Fruit fly (Drosophila melanogaster) whole organism, embryonic: ENCODE results near the gene CG10513.
A peak's percentile ranks its signal among the peaks of the same experiment; 100 is the strongest.

Experiments used
- CG10274 ChIP-seq: fragments of 200-800 bp; sonication (Bioruptor generic); optimal IDR thresholded peaks from 3 replicates; lab custom pipeline; 2017; ENCODE audit warnings: missing biosample characterization, mild to moderate bottlenecking, missing genetic modification characterization
- CG11085 ChIP-seq: fragments of 200-800 bp; sonication (Bioruptor generic); IDR thresholded peaks from 2 replicates; pipeline ENCODE4 v1.3.6; 2022; ENCODE audit warnings: missing biosample characterization, missing genetic modification characterization
- CG11093 ChIP-seq: fragments of 200-800 bp; sonication (Bioruptor generic); IDR thresholded peaks from 3 replicates; pipeline ENCODE4 v1.3.6; 2022; ENCODE audit warnings: missing biosample characterization, missing genetic modification characterization
- CG11504 ChIP-seq: fragments of 200-800 bp; sonication (Bioruptor generic); optimal IDR thresholded peaks from 3 replicates; lab custom pipeline; 2019; ENCODE audit warnings: missing biosample characterization, mild to moderate bottlenecking, missing genetic modification characterization, moderate library complexity
- CG12219 ChIP-seq: fragments of 200-800 bp; sonication (Bioruptor generic); optimal IDR thresholded peaks from 3 replicates; lab custom pipeline; 2018; ENCODE audit warnings: missing biosample characterization, mild to moderate bottlenecking, missing genetic modification characterization
- CG12769 ChIP-seq: fragments of 200-800 bp; sonication (Bioruptor generic); optimal IDR thresholded peaks from 2 replicates; lab custom pipeline; 2019; ENCODE audit warnings: missing biosample characterization, mild to moderate bottlenecking, missing genetic modification characterization, moderate library complexity
- CG12942 ChIP-seq: fragments of 200-800 bp; sonication (Bioruptor generic); optimal IDR thresholded peaks from 3 replicates; lab custom pipeline; 2016; ENCODE audit warnings: missing biosample characterization, missing genetic modification characterization
- CG14050 ChIP-seq: fragments of 200-800 bp; sonication (Bioruptor generic); IDR thresholded peaks from 3 replicates; pipeline ENCODE4 v1.3.6; 2022; ENCODE audit warnings: missing biosample characterization, missing genetic modification characterization
- CG15514 ChIP-seq: fragments of 200-800 bp; sonication (Bioruptor generic); optimal IDR thresholded peaks from 3 replicates; lab custom pipeline; 2017; ENCODE audit warnings: missing biosample characterization, missing genetic modification characterization, mild to moderate bottlenecking, moderate library complexity, missing genetic modification reagents
- CG17359 ChIP-seq: fragments of 200-800 bp; sonication (Bioruptor generic); optimal IDR thresholded peaks from 3 replicates; lab custom pipeline; 2018; ENCODE audit warnings: missing biosample characterization, mild to moderate bottlenecking, missing genetic modification characterization, moderate library complexity
- CG2116 ChIP-seq: fragments of 200-800 bp; sonication (Bioruptor generic); optimal IDR thresholded peaks from 3 replicates; lab custom pipeline; 2018; ENCODE audit warnings: missing biosample characterization, mild to moderate bottlenecking, missing genetic modification characterization
- CG2202 ChIP-seq: fragments of 200-800 bp; sonication (Bioruptor generic); optimal IDR thresholded peaks from 2 replicates; lab custom pipeline; 2018; ENCODE audit warnings: missing biosample characterization, mild to moderate bottlenecking, missing genetic modification characterization
- CG4707 ChIP-seq: fragments of 200-800 bp; sonication (Bioruptor generic); optimal IDR thresholded peaks from 2 replicates; lab custom pipeline; 2018; ENCODE audit warnings: missing biosample characterization, mild to moderate bottlenecking, missing genetic modification characterization, moderate library complexity
- CG7271 ChIP-seq: fragments of 200-800 bp; sonication (Bioruptor generic); optimal IDR thresholded peaks from 2 replicates; lab custom pipeline; 2018; ENCODE audit warnings: missing biosample characterization, mild to moderate bottlenecking, missing genetic modification characterization, moderate library complexity
- Dll ChIP-seq: fragments of 200-800 bp; sonication (Bioruptor generic); IDR thresholded peaks from 4 replicates; pipeline ENCODE4 v1.3.6; 2022; ENCODE audit warnings: missing biosample characterization, missing genetic modification characterization; ENCODE audit not compliant: partially characterized antibody
- Doc2 ChIP-seq: fragments of 200-800 bp; sonication (Bioruptor generic); IDR thresholded peaks from 2 replicates; pipeline ENCODE4 v1.3.6; 2022; ENCODE audit warnings: missing biosample characterization, missing genetic modification characterization
- Doc3 ChIP-seq: fragments of 200-800 bp; sonication (Bioruptor generic); IDR thresholded peaks from 3 replicates; pipeline ENCODE4 v1.3.6; 2022; ENCODE audit warnings: missing biosample characterization, missing genetic modification characterization; ENCODE audit not compliant: partially characterized antibody
- HLH3B ChIP-seq: fragments of 200-800 bp; sonication (Bioruptor generic); IDR thresholded peaks from 2 replicates; pipeline ENCODE4 v1.3.6; 2022; ENCODE audit warnings: missing biosample characterization, missing genetic modification characterization
- Hand ChIP-seq: fragments of 200-800 bp; sonication (Bioruptor generic); optimal IDR thresholded peaks from 2 replicates; lab custom pipeline; 2017; ENCODE audit warnings: mild to moderate bottlenecking, missing biosample characterization, missing genetic modification reagents, missing genetic modification characterization
- Myb ChIP-seq: fragments of 200-800 bp; sonication (Bioruptor generic); optimal IDR thresholded peaks from 2 replicates; lab custom pipeline; 2016; ENCODE audit warnings: missing biosample characterization, missing genetic modification characterization
- NC2α ChIP-seq: fragments of 200-800 bp; sonication (Bioruptor generic); optimal IDR thresholded peaks from 2 replicates; lab custom pipeline; 2016; ENCODE audit warnings: missing biosample characterization, missing genetic modification characterization
- Nf-YA ChIP-seq: fragments of 200-800 bp; sonication (Bioruptor generic); IDR thresholded peaks from 2 replicates; pipeline ENCODE4 v1.3.6; 2022; ENCODE audit warnings: missing biosample characterization, missing genetic modification characterization
- Rx ChIP-seq: fragments of 200-800 bp; sonication (Bioruptor generic); IDR thresholded peaks from 2 replicates; pipeline ENCODE4 v1.3.6; 2022; ENCODE audit warnings: missing biosample characterization, missing genetic modification characterization
- Six4 ChIP-seq: fragments of 200-800 bp; sonication (Bioruptor generic); optimal IDR thresholded peaks from 2 replicates; lab custom pipeline; 2016; ENCODE audit warnings: missing biosample characterization, missing genetic modification characterization
- TFAM ChIP-seq: fragments of 200-800 bp; sonication (Bioruptor generic); optimal IDR thresholded peaks from 2 replicates; lab custom pipeline; 2017; ENCODE audit warnings: missing biosample characterization, missing genetic modification characterization, inconsistent platforms
- Xbp1 ChIP-seq: fragments of 200-800 bp; sonication (Bioruptor generic); optimal IDR thresholded peaks from 3 replicates; lab custom pipeline; 2016; ENCODE audit warnings: missing biosample characterization, mild to moderate bottlenecking, missing genetic modification characterization
- amos ChIP-seq: fragments of 200-800 bp; sonication (Bioruptor generic); IDR thresholded peaks from 2 replicates; pipeline ENCODE4 v1.3.6; 2022; ENCODE audit warnings: missing biosample characterization, missing genetic modification characterization; ENCODE audit not compliant: partially characterized antibody
- ase ChIP-seq: fragments of 200-800 bp; sonication (Bioruptor generic); IDR thresholded peaks from 3 replicates; pipeline ENCODE4 v1.3.6; 2022; ENCODE audit warnings: missing biosample characterization, missing genetic modification characterization
- ato ChIP-seq: fragments of 200-800 bp; sonication (Bioruptor generic); IDR thresholded peaks from 2 replicates; pipeline ENCODE4 v1.3.6; 2022; ENCODE audit warnings: missing biosample characterization, missing genetic modification characterization; ENCODE audit not compliant: partially characterized antibody
- bbx ChIP-seq: fragments of 200-800 bp; sonication (Bioruptor generic); IDR thresholded peaks from 2 replicates; pipeline ENCODE4 v1.3.6; 2022; ENCODE audit warnings: missing biosample characterization, missing genetic modification characterization; ENCODE audit not compliant: partially characterized antibody
- bigmax ChIP-seq: fragments of 200-800 bp; sonication (Bioruptor generic); optimal IDR thresholded peaks from 2 replicates; lab custom pipeline; 2018; ENCODE audit warnings: missing biosample characterization, mild to moderate bottlenecking, missing genetic modification characterization
- btn ChIP-seq: fragments of 200-800 bp; sonication (Bioruptor generic); optimal IDR thresholded peaks from 2 replicates; lab custom pipeline; 2016; ENCODE audit warnings: missing biosample characterization, missing genetic modification characterization
- crc ChIP-seq: fragments of 200-800 bp; sonication (Bioruptor generic); optimal IDR thresholded peaks from 2 replicates; lab custom pipeline; 2016; ENCODE audit warnings: missing biosample characterization, missing genetic modification characterization
- dmrt11E ChIP-seq: fragments of 200-800 bp; sonication (Bioruptor generic); optimal IDR thresholded peaks from 3 replicates; lab custom pipeline; 2018; ENCODE audit warnings: missing biosample characterization, mild to moderate bottlenecking, missing genetic modification characterization, moderate library complexity
- fru ChIP-seq: fragments of >200 bp; optimal IDR thresholded peaks from 2 replicates; lab custom pipeline; 2017
- her ChIP-seq: fragments of 200-800 bp; sonication (Bioruptor generic); optimal IDR thresholded peaks from 2 replicates; lab custom pipeline; 2016; ENCODE audit warnings: missing biosample characterization, missing genetic modification characterization
- hkb ChIP-seq, 2 experiments: fragments of 200-800 bp in 1 of 2; fragments of >200 bp in 1 of 2; sonication (Bioruptor generic) in 1 of 2; IDR thresholded peaks in 1 of 2; optimal IDR thresholded peaks in 1 of 2; 2 replicates each; pipeline versions ENCODE4 v1.3.6 to Lab custom; 2017 to 2022; ENCODE audit warnings: missing biosample characterization in 1 of 2, missing genetic modification characterization in 1 of 2
- kni ChIP-seq: fragments of 200-800 bp; sonication (Bioruptor generic); optimal IDR thresholded peaks from 3 replicates; lab custom pipeline; 2017; ENCODE audit warnings: mild to moderate bottlenecking, missing biosample characterization, missing genetic modification reagents, missing genetic modification characterization
- nom ChIP-seq: fragments of 200-800 bp; sonication (Bioruptor generic); optimal IDR thresholded peaks from 2 replicates; lab custom pipeline; 2017; ENCODE audit warnings: missing biosample characterization, missing genetic modification characterization, mild to moderate bottlenecking, moderate library complexity, missing genetic modification reagents
- odd ChIP-seq: fragments of 200-800 bp; sonication (Bioruptor generic); optimal IDR thresholded peaks from 2 replicates; lab custom pipeline; 2017; ENCODE audit warnings: missing biosample characterization, mild to moderate bottlenecking, missing genetic modification characterization
- p53 ChIP-seq: fragments of 200-800 bp; sonication (Bioruptor generic); optimal IDR thresholded peaks from 2 replicates; lab custom pipeline; 2016; ENCODE audit warnings: missing biosample characterization, missing genetic modification characterization
- run ChIP-seq: fragments of 200-800 bp; sonication (Bioruptor generic); optimal IDR thresholded peaks from 3 replicates; lab custom pipeline; 2018; ENCODE audit warnings: missing biosample characterization, mild to moderate bottlenecking, missing genetic modification characterization
- seq ChIP-seq: fragments of 200-800 bp; sonication (Bioruptor generic); IDR thresholded peaks from 2 replicates; pipeline ENCODE4 v1.3.6; 2022; ENCODE audit warnings: missing biosample characterization, missing genetic modification characterization
- sr ChIP-seq: fragments of 200-800 bp; sonication (Bioruptor generic); IDR thresholded peaks from 3 replicates; pipeline ENCODE4 v1.3.6; 2022; ENCODE audit warnings: missing biosample characterization, missing genetic modification characterization
- tio ChIP-seq: fragments of 200-800 bp; sonication (Bioruptor generic); optimal IDR thresholded peaks from 2 replicates; lab custom pipeline; 2017; ENCODE audit warnings: missing biosample characterization, missing genetic modification characterization, inconsistent platforms
- tna ChIP-seq: fragments of 200-800 bp; sonication (Bioruptor generic); IDR thresholded peaks from 2 replicates; pipeline ENCODE4 v1.3.6; 2022; ENCODE audit warnings: missing biosample characterization, missing genetic modification characterization; ENCODE audit not compliant: partially characterized antibody
- twi ChIP-seq: fragments of 200-800 bp; optimal IDR thresholded peaks from 2 replicates; lab custom pipeline; 2019; ENCODE audit warnings: missing biosample characterization, mild to moderate bottlenecking, missing genetic modification characterization, moderate library complexity
- wdn ChIP-seq: fragments of 200-800 bp; sonication (Bioruptor generic); IDR thresholded peaks from 2 replicates; pipeline ENCODE4 v1.3.6; 2022; ENCODE audit warnings: missing biosample characterization, missing genetic modification characterization

Gene CG10513

dm6 chr3R:25232271-25232989 is 44.6 kb downstream of the CG10513 start, which contains the start of gene Cad96Cb (continued):
- TF ChIP-seq dmrt11E (tag; lab: Kevin White, UChicago) = peak; percentile 89
- 0 out of 3 replicates have a peak, but pooled peaks have one; percentile 55 for TF ChIP-seq CG11093 (GFP tag; lab: Robert Waterston, UW)
- peak; percentile 81 for TF ChIP-seq btn
- TF ChIP-seq seq (GFP tag; lab: Robert Waterston, UW) = peak; percentile 60
- peak; percentile 22 for TF ChIP-seq TFAM
- peak; percentile 72 for TF ChIP-seq run
- TF ChIP-seq HLH3B = peak; percentile 59
- TF ChIP-seq Nf-YA (GFP tag; lab: Robert Waterston, UW) = no peak
- TF ChIP-seq CG2202 = peak; percentile 48
- TF ChIP-seq bbx (GFP tag; lab: Robert Waterston, UW) = no peak
- TF ChIP-seq CG10274 (GFP tag; lab: Kevin White, UChicago) = peak; percentile 41
- TF ChIP-seq CG11085 (GFP tag; lab: Robert Waterston, UW) = no peak
- no peak for TF ChIP-seq hkb (optimal IDR thresholded peaks at IDR 0.05; lab: Kevin White, UChicago)
- peak; percentile 79 for TF ChIP-seq hkb (GFP tag; IDR thresholded peaks at IDR 0.05; lab: Robert Waterston, UW)
- TF ChIP-seq tna = 0 out of 2 replicates have a peak, but pooled peaks have one; percentile 32
- peak; percentile 43; the same call in 1 of the 3 replicates for TF ChIP-seq CG14050 (GFP tag; lab: Robert Waterston, UW)
- TF ChIP-seq amos = no peak
- peak; percentile 59 for TF ChIP-seq crc (GFP tag; lab: Kevin White, UChicago)
- no peak for TF ChIP-seq bigmax (GFP tag; lab: Kevin White, UChicago)
- no peak for TF ChIP-seq fru (lab: Kevin White, UChicago)
- TF ChIP-seq CG15514 (GFP tag; lab: Kevin White, UChicago) = peak; percentile 7
- no peak for TF ChIP-seq ato
- peak; percentile 54 for TF ChIP-seq Myb
- no peak for TF ChIP-seq sr (GFP tag; lab: Robert Waterston, UW)
- TF ChIP-seq Xbp1 (GFP tag; lab: Kevin White, UChicago) = peak; percentile 77
- TF ChIP-seq CG12942 (GFP tag; lab: Kevin White, UChicago) = peak; percentile 53
- peak; percentile 64 for TF ChIP-seq CG2116
- TF ChIP-seq CG17359 (tag; lab: Kevin White, UChicago) = peak; percentile 83
- peak; percentile 20 for TF ChIP-seq Hand
- peak; percentile 69 for TF ChIP-seq CG12219 (GFP tag; lab: Kevin White, UChicago)
- TF ChIP-seq nom (GFP tag; lab: Kevin White, UChicago) = peak; percentile 81
- TF ChIP-seq her (GFP tag; lab: Kevin White, UChicago) = peak; percentile 37
- no peak for TF ChIP-seq CG12769 (tag; lab: Kevin White, UChicago)
- TF ChIP-seq Doc2 (GFP tag; lab: Robert Waterston, UW) = no peak
- TF ChIP-seq Rx = no peak
- peak; percentile 48 for TF ChIP-seq CG4707 (GFP tag; lab: Kevin White, UChicago)
- TF ChIP-seq CG11504 = peak; percentile 92
- no peak for TF ChIP-seq p53 (GFP tag; lab: Kevin White, UChicago)
- TF ChIP-seq tio (GFP tag; lab: Kevin White, UChicago) = peak; percentile 91
- peak; percentile 62 for TF ChIP-seq NC2α
- peak; percentile 35; the same call in 1 of the 3 replicates for TF ChIP-seq ase (GFP tag; lab: Robert Waterston, UW)
- TF ChIP-seq twi (tag; lab: Kevin White, UChicago) = peak; percentile 78
- no peak for TF ChIP-seq Doc3 (GFP tag; lab: Robert Waterston, UW)
- peak; percentile 78 for TF ChIP-seq Six4 (GFP tag; lab: Kevin White, UChicago)
- peak; percentile 90 for TF ChIP-seq odd (GFP tag; lab: Kevin White, UChicago)
- peak; percentile 53 for TF ChIP-seq kni (GFP tag; lab: Kevin White, UChicago)
- 0 out of 4 replicates have a peak, but pooled peaks have one; percentile 21 for TF ChIP-seq Dll (GFP tag; lab: Robert Waterston, UW)
- no peak for TF ChIP-seq CG7271 (tag; lab: Kevin White, UChicago)
- no peak for TF ChIP-seq wdn (GFP tag; lab: Robert Waterston, UW)
